Worm (Caenorhabditis elegans): ENCODE measurements around the gene mom-2.

mom-2 gene

DNA sequence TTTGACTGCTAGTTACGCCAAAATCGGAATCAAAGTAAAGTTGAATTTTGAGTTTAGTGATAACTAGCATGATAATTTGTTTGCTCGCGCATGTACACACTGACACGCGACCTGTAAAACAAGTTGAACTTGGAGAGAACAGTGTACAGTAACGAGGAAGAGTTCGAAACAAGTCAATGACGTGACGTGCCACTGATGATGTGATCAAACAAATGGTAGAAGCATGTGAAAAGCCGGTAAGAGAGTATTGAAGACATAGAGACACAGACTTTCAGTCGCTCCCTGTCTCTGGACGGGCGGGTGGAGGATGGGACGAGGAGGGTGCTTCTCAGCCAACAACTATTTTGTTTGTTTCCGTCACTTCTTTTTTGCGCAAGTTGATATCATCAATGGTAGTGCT, 47.4 kb downstream of the mom-2 start:
- TF ChIP-seq lin-26 (GFP tag; IDR thresholded peaks at IDR 0.05) = no peak
- no peak for TF ChIP-seq B0261.1 (tag; optimal IDR thresholded peaks at IDR 0.05)
- no peak for TF ChIP-seq aptf-2 (GFP tag; conservative IDR thresholded peaks at IDR 0.05)
- no peak for TF ChIP-seq F49E8.2 (tag; optimal IDR thresholded peaks at IDR 0.05; ENCODE audit: insufficient read depth)
- TF ChIP-seq nhr-80 (tag; optimal IDR thresholded peaks at IDR 0.05) = peak; percentile 33
- TF ChIP-seq Y53G8AR.9 (GFP tag; conservative IDR thresholded peaks at IDR 0.05) = no peak
- TF ChIP-seq ztf-18 (tag; optimal IDR thresholded peaks at IDR 0.05) = no peak
- TF ChIP-seq hlh-12 (tag; optimal IDR thresholded peaks at IDR 0.05) = no peak
- TF ChIP-seq egrh-3 (GFP tag; IDR thresholded peaks at IDR 0.05) = no peak
- no peak for TF ChIP-seq him-1 (tag; optimal IDR thresholded peaks at IDR 0.05)
- TF ChIP-seq lsl-1 (GFP tag; optimal IDR thresholded peaks at IDR 0.05) = no peak
- peak; percentile 45; the same call in 1 of the 2 replicates for TF ChIP-seq hmg-1.2 (GFP tag; IDR thresholded peaks at IDR 0.05)

DNA sequence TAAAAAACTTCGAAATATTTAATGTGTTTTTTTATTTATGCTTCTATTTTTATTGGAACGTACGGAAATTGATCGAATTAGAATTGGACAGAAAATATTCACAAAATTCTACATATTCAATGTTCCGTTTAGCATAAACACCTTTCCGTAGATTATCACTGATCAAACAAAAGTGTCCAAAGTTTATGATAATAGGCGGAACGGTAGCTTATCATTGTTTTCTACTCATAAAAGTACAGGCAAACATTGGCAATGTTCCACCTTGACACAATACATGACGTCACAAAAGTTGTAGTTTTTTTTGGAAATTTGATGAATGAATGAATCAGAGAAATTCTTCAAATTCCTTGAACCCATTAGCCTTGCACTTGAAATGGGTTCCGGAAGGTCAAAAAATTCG, 48.1 kb downstream of the mom-2 start:
- TF ChIP-seq K11D2.4 (GFP tag; IDR thresholded peaks at IDR 0.05) (no peak), B0019.2 (GFP tag; conservative IDR thresholded peaks at IDR 0.05) (no peak), lin-54 (GFP tag; optimal IDR thresholded peaks at IDR 0.05) (no peak), rcor-1 (GFP tag; IDR thresholded peaks at IDR 0.05) (no peak), nhr-120 (GFP tag; IDR thresholded peaks at IDR 0.05) (no peak), cebp-1 (GFP tag; IDR thresholded peaks at IDR 0.05) (no peak), cebp-1 (tag; optimal IDR thresholded peaks at IDR 0.05) (no peak), let-526 (GFP tag; IDR thresholded peaks at IDR 0.05) (no peak), egrh-3 (GFP tag; IDR thresholded peaks at IDR 0.05) (no peak), ceh-58 (GFP tag; IDR thresholded peaks at IDR 0.05) (no peak), hmg-20 (GFP tag; IDR thresholded peaks at IDR 0.05) (no peak), cebp-2 (GFP tag; IDR thresholded peaks at IDR 0.05) (no peak), nfyb-1 (GFP tag; IDR thresholded peaks at IDR 0.05) (no peak), D2030.7 (GFP tag; IDR thresholded peaks at IDR 0.05) (no peak), F37B4.10 (GFP tag; IDR thresholded peaks at IDR 0.05) (no peak), F52B5.7 (tag; optimal IDR thresholded peaks at IDR 0.05) (no peak), aptf-2 (GFP tag; conservative IDR thresholded peaks at IDR 0.05) (no peak), ceh-79 (tag; optimal IDR thresholded peaks at IDR 0.05) (no peak)

DNA sequence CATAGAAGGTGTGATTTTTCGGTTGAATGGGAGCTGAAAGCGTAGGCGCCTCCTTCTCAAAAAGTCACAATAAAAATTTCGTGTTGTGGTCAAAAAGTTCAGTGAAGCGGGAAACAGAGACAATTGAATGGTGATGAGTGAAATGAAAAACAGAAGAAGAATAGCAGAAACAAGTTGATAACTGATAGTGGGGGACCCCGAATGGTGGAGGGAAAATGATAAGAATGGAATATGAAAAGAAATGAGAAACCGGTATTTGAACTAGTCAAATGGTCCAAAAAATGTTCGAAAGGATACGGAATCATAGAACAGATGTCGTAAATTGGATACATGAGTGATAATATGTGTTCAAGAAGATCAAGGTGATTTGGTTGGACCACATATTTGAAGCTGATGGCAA, 48.6 kb downstream of the mom-2 start:
- TF ChIP-seq F22D6.2 (tag; optimal IDR thresholded peaks at IDR 0.05) = no peak
- TF ChIP-seq pbrm-1 (GFP tag; IDR thresholded peaks at IDR 0.05) = no peak
- TF ChIP-seq rec-8 (tag; optimal IDR thresholded peaks at IDR 0.05) = no peak

DNA sequence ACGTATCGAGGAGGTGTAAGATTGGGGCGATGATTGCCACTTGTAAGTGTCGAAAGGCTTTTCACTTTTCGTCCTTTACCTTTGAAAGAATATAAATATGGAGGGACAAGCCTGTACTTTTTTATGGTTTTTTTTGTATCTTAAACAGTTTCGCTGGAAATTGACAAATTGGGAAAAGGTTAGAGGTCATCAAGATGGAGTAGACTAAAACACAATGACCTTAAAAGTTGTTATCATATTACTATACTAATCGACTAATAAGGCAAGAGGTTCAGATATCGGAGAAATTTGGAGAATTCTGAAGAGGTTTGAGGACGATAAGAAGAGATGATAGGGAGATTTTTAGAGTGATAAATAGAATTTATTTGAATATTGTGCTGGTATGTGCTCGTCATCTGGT, 50.4 kb downstream of the mom-2 start:
- no peak for TF ChIP-seq zfh-2 (GFP tag; conservative IDR thresholded peaks at IDR 0.05)
- no peak for TF ChIP-seq ama-1 (optimal IDR thresholded peaks at IDR 0.05)
- TF ChIP-seq ama-1 (GFP tag; optimal IDR thresholded peaks at IDR 0.05) = no peak

DNA sequence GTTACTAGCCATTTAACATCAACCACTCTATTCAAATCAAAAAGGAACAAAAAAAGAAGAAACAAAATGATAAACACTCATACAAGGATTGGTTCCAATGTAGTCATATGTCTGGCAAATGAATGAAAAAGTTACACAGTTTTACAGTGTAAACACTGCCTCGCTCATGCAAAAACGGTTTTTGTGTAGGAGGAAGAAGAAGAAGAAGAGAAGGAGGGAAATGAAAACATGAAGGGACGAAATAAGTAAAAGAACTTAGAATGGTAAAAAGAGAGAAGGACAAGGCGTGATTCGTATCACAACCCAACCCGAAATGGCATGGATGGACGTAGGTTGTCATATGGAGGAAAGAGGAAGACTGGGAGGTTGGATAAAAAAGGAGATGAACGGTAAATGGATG, 51.1 kb downstream of the mom-2 start:
- no peak for TF ChIP-seq lsl-1 (GFP tag; optimal IDR thresholded peaks at IDR 0.05)
- peak; percentile 2 for TF ChIP-seq lin-40 (tag; optimal IDR thresholded peaks at IDR 0.05)

All from whole organism, young adult.